Worm (Caenorhabditis elegans): ENCODE measurements around the gene ZK666.8.

- TF ChIP-seq him-1 (tag; optimal IDR thresholded peaks at IDR 0.05): no peak
- TF ChIP-seq dao-5 (tag; optimal IDR thresholded peaks at IDR 0.05): no peak
- no peak for TF ChIP-seq W03F9.2 (tag; optimal IDR thresholded peaks at IDR 0.05)
Observed at ce11 chrII:10537571-10537970, 44.6 kb upstream of the ZK666.8 start, which contains the start of gene R166.2.

Data from whole organism, L4/young adult.